Fruit fly (Drosophila melanogaster) whole organism, embryonic: Measurements from ENCODE around the gene CG17249.

Source experiments
- CG4424 ChIP-seq: fragments of 200-800 bp; sonication (Bioruptor generic); optimal IDR thresholded peaks from 3 replicates; lab custom pipeline; 2016; ENCODE audit warnings: missing biosample characterization, missing genetic modification characterization
- CG7963 ChIP-seq: fragments of 200-800 bp; sonication (Bioruptor generic); IDR thresholded peaks from 3 replicates; pipeline ENCODE4 v1.3.6; 2022; ENCODE audit warnings: missing biosample characterization, missing genetic modification characterization; ENCODE audit not compliant: partially characterized antibody
- Six4 ChIP-seq: fragments of 200-800 bp; sonication (Bioruptor generic); optimal IDR thresholded peaks from 2 replicates; lab custom pipeline; 2016; ENCODE audit warnings: missing biosample characterization, missing genetic modification characterization
- Taf1 ChIP-seq: fragments of 200-800 bp; sonication (Bioruptor generic); IDR thresholded peaks from 2 replicates; pipeline ENCODE4 v1.3.6; 2022; ENCODE audit warnings: missing biosample characterization, missing genetic modification characterization

DNA sequence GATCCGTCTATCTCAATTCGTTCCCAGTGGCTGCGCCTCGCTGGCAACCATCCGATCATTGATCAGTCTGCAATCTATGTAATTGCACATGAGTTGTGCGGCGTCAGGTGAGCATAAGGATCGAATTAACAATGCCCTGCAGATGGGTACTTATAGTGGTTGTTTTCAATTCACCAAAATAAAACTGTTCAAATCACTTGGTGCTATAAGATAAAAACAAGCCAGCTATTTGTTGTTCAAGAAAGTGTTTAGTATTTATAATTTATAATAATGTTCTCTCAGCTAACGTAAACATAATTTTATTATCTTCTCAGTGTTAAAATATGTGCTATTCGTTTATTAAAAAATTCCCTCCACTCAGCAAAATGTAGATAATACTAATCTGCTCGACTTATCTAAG, 31.6 kb downstream of the CG17249 start, which contains the start of gene CG12105:
- TF ChIP-seq CG7963 (GFP tag; lab: Robert Waterston, UW) (no peak), Taf1 (no peak), CG4424 (no peak), Six4 (GFP tag; lab: Kevin White, UChicago) (no peak)
